Worm (Caenorhabditis elegans) whole organism, L1 larva: ENCODE measurements around the gene K06A9.3.

Experiments used
- C34B4.2 ChIP-seq: sonication (generic microtip); optimal IDR thresholded peaks from 2 replicates; lab custom pipeline; 2017; ENCODE audit warnings: mild to moderate bottlenecking, missing genetic modification characterization, missing compliant biosample characterization
- ama-1 ChIP-seq: fragments of 150-350 bp; optimal IDR thresholded peaks from 2 replicates; lab custom pipeline; 2014
- ceh-82 ChIP-seq, 3 experiments: fragments of 150-350 bp in 1 of 3; sonication (generic microtip) in 2 of 3; optimal IDR thresholded peaks; 2 replicates each; lab custom pipeline; 2014 to 2017; ENCODE audit warnings: missing biosample characterization in 3 of 3, missing genetic modification characterization in 3 of 3
- ces-1 ChIP-seq: fragments of 150-350 bp; optimal IDR thresholded peaks from 2 replicates; lab custom pipeline; 2014; ENCODE audit warnings: missing biosample characterization, missing genetic modification reagents, missing genetic modification characterization
- dpl-1 ChIP-seq, 3 experiments: fragments of 150-350 bp in 2 of 3; sonication (generic microtip) in 1 of 3; optimal IDR thresholded peaks; 2 replicates each; lab custom pipeline; 2014 to 2017; ENCODE audit warnings: missing biosample characterization in 3 of 3, missing genetic modification characterization in 3 of 3, missing genetic modification reagents in 3 of 3
- egl-27 ChIP-seq, 2 experiments: fragments of 150-350 bp in 1 of 2; sonication (generic microtip); optimal IDR thresholded peaks; 3 replicates each; lab custom pipeline; 2017 to 2018; ENCODE audit warnings: missing biosample characterization in 2 of 2, missing genetic modification characterization in 2 of 2, missing genetic modification reagents in 2 of 2
- fos-1 ChIP-seq: fragments of 150-350 bp; optimal IDR thresholded peaks from 2 replicates; lab custom pipeline; 2014; ENCODE audit warnings: missing biosample characterization, missing genetic modification characterization
- lsy-2 ChIP-seq, 2 experiments: fragments of 150-350 bp; optimal IDR thresholded peaks; 2 replicates each; lab custom pipeline; 2014; ENCODE audit warnings: missing biosample characterization in 2 of 2, missing genetic modification characterization in 2 of 2
- mef-2 ChIP-seq: fragments of 150-350 bp; optimal IDR thresholded peaks from 2 replicates; lab custom pipeline; 2014; ENCODE audit warnings: missing biosample characterization, missing genetic modification characterization
- nhr-237 ChIP-seq: fragments of 150-350 bp; optimal IDR thresholded peaks from 2 replicates; lab custom pipeline; 2014; ENCODE audit warnings: missing biosample characterization, missing genetic modification characterization
- sup-37 ChIP-seq: fragments of 200-800 bp; sonication (Bioruptor generic); optimal IDR thresholded peaks from 2 replicates; lab custom pipeline; 2018; ENCODE audit warnings: mild to moderate bottlenecking, missing genetic modification characterization, missing compliant biosample characterization
- tbx-2 ChIP-seq: sonication (generic microtip); optimal IDR thresholded peaks from 2 replicates; lab custom pipeline; 2016; ENCODE audit warnings: missing genetic modification characterization, missing compliant biosample characterization
- unc-62 ChIP-seq: fragments of 150-350 bp; optimal IDR thresholded peaks from 2 replicates; lab custom pipeline; 2014; ENCODE audit warnings: missing biosample characterization, missing genetic modification reagents, missing genetic modification characterization

ce11 chrX:1502490-1502889 lies 32.7 kb downstream of the K06A9.3 start, which contains the start of gene F09E10.1:
- TF ChIP-seq unc-62 (GFP tag; lab: Kevin White, UChicago) (no peak), dpl-1 (GFP tag; optimal IDR thresholded peaks at IDR 0.05; lab: Kevin White, UChicago) (no peak), sup-37 (GFP tag; lab: Kevin White, UChicago) (no peak), ces-1 (GFP tag; lab: Kevin White, UChicago) (no peak), C34B4.2 (tag; lab: Kevin White, UChicago) (no peak), fos-1 (tag; lab: Kevin White, UChicago) (no peak), tbx-2 (tag; lab: Kevin White, UChicago) (no peak), egl-27 (tag; optimal IDR thresholded peaks at IDR 0.05; lab: Kevin White, UChicago) (no peak), nhr-237 (tag; lab: Kevin White, UChicago) (no peak), lsy-2 (tag; optimal IDR thresholded peaks at IDR 0.05; lab: Kevin White, UChicago) (no peak), ceh-82 (tag; optimal IDR thresholded peaks at IDR 0.05; lab: Kevin White, UChicago) (no peak), ama-1 (lab: Kevin White, UChicago) (no peak), mef-2 (tag; lab: Kevin White, UChicago) (no peak)
